Worm (Caenorhabditis elegans) whole organism, L3 larva: ENCODE results near the gene T13C5.6.
A peak's percentile ranks its signal among the peaks of the same experiment; 100 is the strongest.

ENCODE experiments used
- R02D3.7 ChIP-seq: fragments of 150-350 bp; optimal IDR thresholded peaks from 2 replicates; lab custom pipeline; 2014; ENCODE audit warnings: missing biosample characterization, missing genetic modification characterization
- ZK546.5 ChIP-seq: sonication (generic microtip); optimal IDR thresholded peaks from 2 replicates; lab custom pipeline; 2017; ENCODE audit warnings: missing biosample characterization, missing genetic modification characterization
- aly-2 ChIP-seq: fragments of 150-350 bp; optimal IDR thresholded peaks from 2 replicates; lab custom pipeline; 2014; ENCODE audit warnings: missing biosample characterization, missing genetic modification characterization
- ama-1 ChIP-seq: fragments of 150-350 bp; optimal IDR thresholded peaks from 2 replicates; lab custom pipeline; 2018
- ceh-16 ChIP-seq: sonication (generic microtip); optimal IDR thresholded peaks from 2 replicates; lab custom pipeline; 2017; ENCODE audit warnings: missing biosample characterization, missing genetic modification characterization
- ceh-28 ChIP-seq: fragments of 150-350 bp; optimal IDR thresholded peaks from 2 replicates; lab custom pipeline; 2014; ENCODE audit warnings: missing biosample characterization, missing genetic modification reagents, missing genetic modification characterization
- ceh-82 ChIP-seq: fragments of 150-350 bp; optimal IDR thresholded peaks from 2 replicates; lab custom pipeline; 2014; ENCODE audit warnings: missing biosample characterization, missing genetic modification characterization
- ceh-9 ChIP-seq: sonication (generic microtip); optimal IDR thresholded peaks from 2 replicates; lab custom pipeline; 2018; ENCODE audit warnings: missing biosample characterization, missing genetic modification characterization
- daf-12 ChIP-seq: fragments of 150-350 bp; optimal IDR thresholded peaks from 2 replicates; lab custom pipeline; 2014; ENCODE audit warnings: missing biosample characterization, missing genetic modification reagents, missing genetic modification characterization
- egl-27 ChIP-seq: sonication (generic microtip); optimal IDR thresholded peaks from 4 replicates; lab custom pipeline; 2017; ENCODE audit warnings: missing biosample characterization, missing genetic modification reagents, missing genetic modification characterization
- egl-5 ChIP-seq: fragments of 150-350 bp; optimal IDR thresholded peaks from 2 replicates; lab custom pipeline; 2017; ENCODE audit warnings: missing biosample characterization, missing genetic modification reagents, missing genetic modification characterization, inconsistent platforms
- elt-1 ChIP-seq: fragments of 150-350 bp; optimal IDR thresholded peaks from 2 replicates; lab custom pipeline; 2014; ENCODE audit warnings: missing biosample characterization, missing genetic modification characterization
- elt-2 ChIP-seq: sonication (generic microtip); optimal IDR thresholded peaks from 2 replicates; lab custom pipeline; 2016; ENCODE audit warnings: missing genetic modification reagents, mild to moderate bottlenecking, missing genetic modification characterization, missing compliant biosample characterization
- elt-3 ChIP-seq, 3 experiments: fragments of 150-350 bp in 1 of 3; sonication (generic microtip) in 2 of 3; optimal IDR thresholded peaks; 2 replicates in 2 of 3; 4 replicates in 1 of 3; lab custom pipeline; 2014 to 2017; ENCODE audit warnings: missing biosample characterization in 3 of 3, missing genetic modification characterization in 3 of 3
- eor-1 ChIP-seq, 2 experiments: fragments of 150-350 bp; optimal IDR thresholded peaks; 2 replicates each; lab custom pipeline; 2014 to 2018; ENCODE audit warnings: missing biosample characterization in 2 of 2, missing genetic modification characterization in 2 of 2
- fkh-10 ChIP-seq: sonication (generic microtip); optimal IDR thresholded peaks from 2 replicates; lab custom pipeline; 2017; ENCODE audit warnings: missing biosample characterization, missing genetic modification reagents, missing genetic modification characterization
- fkh-2 ChIP-seq: fragments of 150-350 bp; optimal IDR thresholded peaks from 2 replicates; lab custom pipeline; 2014; ENCODE audit warnings: missing biosample characterization, missing genetic modification reagents, missing genetic modification characterization
- fos-1 ChIP-seq: fragments of 150-350 bp; optimal IDR thresholded peaks from 2 replicates; lab custom pipeline; 2014; ENCODE audit warnings: missing biosample characterization, missing genetic modification characterization
- hmg-11 ChIP-seq: sonication (generic microtip); optimal IDR thresholded peaks from 2 replicates; lab custom pipeline; 2016; ENCODE audit warnings: missing genetic modification characterization, missing compliant biosample characterization
- jun-1 ChIP-seq: fragments of 150-350 bp; optimal IDR thresholded peaks from 2 replicates; lab custom pipeline; 2014; ENCODE audit warnings: missing biosample characterization, missing genetic modification reagents, missing genetic modification characterization
- lin-15B ChIP-seq: fragments of 150-350 bp; optimal IDR thresholded peaks from 2 replicates; lab custom pipeline; 2014; ENCODE audit warnings: missing biosample characterization, missing genetic modification characterization
- lin-39 ChIP-seq: fragments of 150-350 bp; optimal IDR thresholded peaks from 2 replicates; lab custom pipeline; 2018; ENCODE audit warnings: missing biosample characterization, missing genetic modification reagents, missing genetic modification characterization
- lsy-12 ChIP-seq: sonication (generic microtip); optimal IDR thresholded peaks from 2 replicates; lab custom pipeline; 2016; ENCODE audit warnings: mild to moderate bottlenecking, missing genetic modification characterization, missing compliant biosample characterization
- mdl-1 ChIP-seq: fragments of 150-350 bp; optimal IDR thresholded peaks from 2 replicates; lab custom pipeline; 2014; ENCODE audit warnings: missing biosample characterization, missing genetic modification characterization
- mml-1 ChIP-seq: fragments of 150-350 bp; sonication (generic microtip); optimal IDR thresholded peaks from 3 replicates; lab custom pipeline; 2014; ENCODE audit warnings: missing biosample characterization, missing genetic modification characterization
- nfya-1 ChIP-seq: sonication (generic microtip); optimal IDR thresholded peaks from 2 replicates; lab custom pipeline; 2017; ENCODE audit warnings: missing genetic modification characterization, mild to moderate bottlenecking, missing compliant biosample characterization, antibody characterized with exemption, moderate library complexity; ENCODE audit not compliant: insufficient read depth
- nhr-11 ChIP-seq: fragments of 150-350 bp; optimal IDR thresholded peaks from 2 replicates; lab custom pipeline; 2014; ENCODE audit warnings: missing biosample characterization, missing genetic modification characterization
- nhr-12 ChIP-seq: fragments of 150-350 bp; optimal IDR thresholded peaks from 2 replicates; lab custom pipeline; 2014; ENCODE audit warnings: missing biosample characterization, missing genetic modification characterization
- nhr-23 ChIP-seq: fragments of 150-350 bp; optimal IDR thresholded peaks from 2 replicates; lab custom pipeline; 2014; ENCODE audit warnings: missing biosample characterization, missing genetic modification reagents, missing genetic modification characterization
- nhr-237 ChIP-seq: fragments of 150-350 bp; optimal IDR thresholded peaks from 2 replicates; lab custom pipeline; 2014; ENCODE audit warnings: missing biosample characterization, missing genetic modification characterization
- nhr-25 ChIP-seq: sonication (generic microtip); optimal IDR thresholded peaks from 2 replicates; lab custom pipeline; 2017; ENCODE audit warnings: missing biosample characterization, missing genetic modification characterization
- nhr-28 ChIP-seq: fragments of 150-350 bp; optimal IDR thresholded peaks from 2 replicates; lab custom pipeline; 2014; ENCODE audit warnings: missing biosample characterization, missing genetic modification characterization
- nhr-43 ChIP-seq: sonication (generic microtip); optimal IDR thresholded peaks from 2 replicates; lab custom pipeline; 2016; ENCODE audit warnings: mild to moderate bottlenecking, missing genetic modification characterization, missing compliant biosample characterization; ENCODE audit not compliant: poor library complexity, severe bottlenecking
- nhr-67 ChIP-seq: fragments of 150-350 bp; optimal IDR thresholded peaks from 2 replicates; lab custom pipeline; 2014; ENCODE audit warnings: missing biosample characterization, missing genetic modification characterization
- nhr-76 ChIP-seq: fragments of 150-350 bp; sonication (generic microtip); optimal IDR thresholded peaks from 5 replicates; lab custom pipeline; 2014; ENCODE audit warnings: missing biosample characterization, missing genetic modification characterization
- nhr-77 ChIP-seq: fragments of 150-350 bp; optimal IDR thresholded peaks from 2 replicates; lab custom pipeline; 2014; ENCODE audit warnings: missing biosample characterization, missing genetic modification characterization
- pha-4 ChIP-seq: fragments of 150-350 bp; optimal IDR thresholded peaks from 2 replicates; lab custom pipeline; 2014; ENCODE audit warnings: missing biosample characterization, missing genetic modification reagents, missing genetic modification characterization
- pqm-1 ChIP-seq: fragments of 150-350 bp; optimal IDR thresholded peaks from 2 replicates; lab custom pipeline; 2017; ENCODE audit warnings: missing biosample characterization, missing genetic modification characterization, inconsistent platforms
- sea-2 ChIP-seq: fragments of 150-350 bp; sonication (generic microtip); optimal IDR thresholded peaks from 4 replicates; lab custom pipeline; 2014; ENCODE audit warnings: missing biosample characterization, missing genetic modification reagents, missing genetic modification characterization
- skn-1 ChIP-seq: fragments of 150-350 bp; optimal IDR thresholded peaks from 2 replicates; lab custom pipeline; 2014; ENCODE audit warnings: missing biosample characterization, missing genetic modification characterization
- snpc-4 ChIP-seq: fragments of 150-350 bp; optimal IDR thresholded peaks from 2 replicates; lab custom pipeline; 2014; ENCODE audit warnings: missing biosample characterization, missing genetic modification characterization
- tbx-2 ChIP-seq: sonication (generic microtip); optimal IDR thresholded peaks from 2 replicates; lab custom pipeline; 2016; ENCODE audit warnings: mild to moderate bottlenecking, missing genetic modification characterization, missing compliant biosample characterization
- unc-39 ChIP-seq: sonication (generic microtip); optimal IDR thresholded peaks from 4 replicates; lab custom pipeline; 2017; ENCODE audit warnings: missing biosample characterization, missing genetic modification characterization
- unc-62 ChIP-seq: fragments of 150-350 bp; sonication (generic microtip); optimal IDR thresholded peaks from 4 replicates; lab custom pipeline; 2014; ENCODE audit warnings: missing biosample characterization, missing genetic modification reagents, missing genetic modification characterization
- zag-1 ChIP-seq: fragments of 150-350 bp; optimal IDR thresholded peaks from 2 replicates; lab custom pipeline; 2014; ENCODE audit warnings: missing biosample characterization, missing genetic modification characterization
- ztf-11 ChIP-seq: fragments of 150-350 bp; optimal IDR thresholded peaks from 2 replicates; lab custom pipeline; 2014; ENCODE audit warnings: missing biosample characterization, missing genetic modification characterization
- ztf-4 ChIP-seq: fragments of 150-350 bp; optimal IDR thresholded peaks from 2 replicates; lab custom pipeline; 2014; ENCODE audit warnings: missing biosample characterization, missing genetic modification characterization

T13C5.6 gene

ce11 chrX:6207687-6208088 lies at the start of gene T13C5.6:
TSS of gene T13C5.6 (minus strand) at chrX:6207687.
- TF ChIP-seq nhr-25 (peak; percentile 88), ceh-16 (peak; percentile 69), elt-2 (tag; lab: Kevin White, UChicago) (peak; percentile 74), nhr-76 (tag; lab: Kevin White, UChicago) (peak; percentile 39), elt-3 (tag; optimal IDR thresholded peaks at IDR 0.05; lab: Kevin White, UChicago) (peak in 2 of 3 experiments; percentile 18 to 88), ztf-11 (tag; lab: Kevin White, UChicago) (no peak), pqm-1 (tag; lab: Kevin White, UChicago) (peak; percentile 39), lsy-12 (peak; percentile 93), nhr-77 (tag; lab: Kevin White, UChicago) (peak; percentile 24), sea-2 (GFP tag; lab: Kevin White, UChicago) (peak; percentile 35), aly-2 (tag; lab: Kevin White, UChicago) (peak; percentile 48), pha-4 (peak; percentile 87), fos-1 (tag; lab: Kevin White, UChicago) (peak; percentile 52), zag-1 (peak; percentile 3), mdl-1 (tag; lab: Kevin White, UChicago) (no peak), daf-12 (no peak), nhr-237 (no peak), ama-1 (lab: Kevin White, UChicago) (no peak), ceh-82 (peak; percentile 64), mml-1 (tag; lab: Kevin White, UChicago) (no peak), ztf-4 (tag; lab: Kevin White, UChicago) (peak; percentile 81), unc-39 (tag; lab: Kevin White, UChicago) (peak; percentile 6), fkh-10 (GFP tag; lab: Kevin White, UChicago) (peak; percentile 20), nhr-23 (tag; lab: Kevin White, UChicago) (peak; percentile 73), snpc-4 (tag; lab: Kevin White, UChicago) (peak; percentile 68), nhr-28 (tag; lab: Kevin White, UChicago) (no peak), egl-27 (tag; lab: Kevin White, UChicago) (peak; percentile 70), jun-1 (tag; lab: Kevin White, UChicago) (peak; percentile 81), nfya-1 (tag; lab: Kevin White, UChicago) (peak; percentile 89), nhr-43 (tag; lab: Kevin White, UChicago) (peak; percentile 95), ceh-9 (no peak), egl-5 (tag; lab: Kevin White, UChicago) (peak; percentile 95), ceh-28 (tag; lab: Kevin White, UChicago) (peak; percentile 70), fkh-2 (tag; lab: Kevin White, UChicago) (peak; percentile 28), lin-39 (tag; lab: Kevin White, UChicago) (peak; percentile 94), ZK546.5 (tag; lab: Kevin White, UChicago) (no peak), hmg-11 (peak; percentile 99), elt-1 (no peak), nhr-11 (tag; lab: Kevin White, UChicago) (peak; percentile 11), R02D3.7 (peak; percentile 40), nhr-67 (tag; lab: Kevin White, UChicago) (no peak), tbx-2 (tag; lab: Kevin White, UChicago) (peak; percentile 85), eor-1 (tag; optimal IDR thresholded peaks at IDR 0.05; lab: Kevin White, UChicago) (no peak), unc-62 (GFP tag; lab: Kevin White, UChicago) (peak; percentile 34), lin-15B (tag; lab: Kevin White, UChicago) (peak; percentile 60), nhr-12 (no peak), skn-1 (tag; lab: Kevin White, UChicago) (peak; percentile 91)
- TF ChIP-seq, all 47 proteins: peak for 34
